Worm (Caenorhabditis elegans): ENCODE measurements around the gene aagr-2.

aagr-2 gene

DNA sequence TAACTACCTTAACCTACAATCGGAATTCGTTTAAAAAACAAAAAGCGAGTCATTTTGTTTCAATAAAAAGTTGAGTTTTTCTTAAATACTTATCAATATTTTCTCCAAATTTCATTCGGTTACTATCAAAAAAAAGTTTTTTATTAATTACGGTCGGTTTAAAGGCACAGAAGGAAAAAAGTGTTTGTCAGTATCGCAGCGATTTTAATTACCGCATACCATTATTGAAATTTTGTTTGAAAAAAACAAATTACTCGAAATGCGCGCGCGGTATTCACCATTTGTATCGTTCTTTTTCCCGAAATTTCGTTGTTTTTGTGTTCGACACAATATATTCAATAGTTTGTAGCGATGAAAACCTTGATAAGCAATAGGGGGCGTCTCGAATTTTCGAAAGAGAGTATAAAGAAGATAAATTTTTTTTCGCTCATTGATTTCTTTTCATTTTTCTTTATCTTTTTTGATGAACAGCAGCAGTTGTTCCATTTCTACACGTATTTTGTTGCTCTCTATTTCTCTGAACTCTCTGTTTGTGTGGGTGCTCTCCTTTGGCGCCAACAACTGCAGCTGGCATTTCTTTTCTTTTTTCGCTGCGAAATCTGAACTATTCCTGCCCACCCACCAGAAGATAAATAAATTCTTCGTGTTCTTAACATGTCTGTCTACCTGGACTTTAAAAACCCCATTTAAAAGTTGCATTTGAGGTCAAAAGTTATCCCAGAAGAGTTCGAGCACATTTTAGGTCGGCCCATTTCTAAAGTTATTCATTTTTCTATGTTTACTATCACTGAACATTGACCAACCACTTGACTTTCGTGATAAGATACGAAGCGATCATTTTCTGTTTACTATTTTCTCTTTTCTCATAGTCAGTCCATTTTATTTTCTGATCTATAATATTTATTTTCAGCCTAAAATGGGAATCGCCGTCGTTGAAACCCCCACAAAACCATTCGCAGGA, 36.2 kb downstream of the aagr-2 start, which contains the start of gene pgm-1:
Gene pgm-1, plus strand, starts transcription at position 911 of the 961 bp plus-strand sequence.
- TF ChIP-seq ceh-18 (tag; optimal IDR thresholded peaks at IDR 0.05), result peak; percentile 50
- TF ChIP-seq eyg-1 (tag; optimal IDR thresholded peaks at IDR 0.05), result no peak
- peak; percentile 45 for TF ChIP-seq elt-2 (tag; optimal IDR thresholded peaks at IDR 0.05)

DNA sequence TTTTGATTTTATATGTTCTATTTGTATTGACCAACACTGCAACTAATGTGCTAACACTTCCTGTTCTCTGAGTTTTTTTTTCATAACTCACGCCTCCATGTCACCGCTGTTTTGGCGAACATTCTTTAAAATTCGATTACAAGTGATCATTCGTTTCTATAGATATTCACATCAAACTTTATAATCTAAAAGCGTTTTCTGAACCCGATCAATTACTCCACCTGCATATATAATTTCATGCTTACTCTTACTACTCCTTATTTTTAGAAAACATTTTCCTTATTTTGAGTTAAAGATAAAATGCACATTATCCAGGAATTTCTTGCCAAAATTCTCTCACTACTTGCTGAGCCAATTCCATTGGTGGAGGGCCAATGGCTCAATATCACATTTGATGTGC, 39.1 kb downstream of the aagr-2 start, which contains the start of gene R05F9.7:
Gene R05F9.7, plus strand, starts transcription at position 301 of the 400 bp plus-strand sequence.
- TF ChIP-seq ttx-3 (tag; optimal IDR thresholded peaks at IDR 0.05) (no peak), hlh-13 (GFP tag; optimal IDR thresholded peaks at IDR 0.05) (no peak), ceh-24 (tag; optimal IDR thresholded peaks at IDR 0.05) (no peak), eyg-1 (tag; optimal IDR thresholded peaks at IDR 0.05) (no peak), K02D7.2 (tag; optimal IDR thresholded peaks at IDR 0.05) (no peak), lim-6 (tag; optimal IDR thresholded peaks at IDR 0.05) (no peak)

DNA sequence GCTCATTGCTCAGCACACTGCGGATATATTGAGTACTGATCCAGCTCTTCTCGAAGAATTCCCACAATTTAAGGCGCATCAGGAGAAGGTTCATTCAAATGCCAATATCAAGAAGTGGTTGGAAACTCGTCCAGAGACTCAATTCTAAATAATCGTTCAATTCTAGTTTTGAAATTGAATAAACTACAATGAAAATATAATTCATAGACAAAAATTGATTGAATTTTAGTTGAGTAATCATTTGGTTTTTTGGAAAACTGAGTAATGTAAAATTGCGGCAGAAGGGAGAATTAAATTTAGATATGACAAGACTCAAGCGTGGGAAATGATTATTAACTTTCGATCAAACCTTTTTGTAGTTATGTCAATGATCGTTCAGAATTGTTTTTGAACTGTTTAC, 40.6 kb downstream of the aagr-2 start:
- TF ChIP-seq ceh-2 (tag; optimal IDR thresholded peaks at IDR 0.05) (no peak), hlh-13 (GFP tag; optimal IDR thresholded peaks at IDR 0.05) (no peak), fkh-6 (tag; optimal IDR thresholded peaks at IDR 0.05) (no peak), pag-3 (tag; optimal IDR thresholded peaks at IDR 0.05; ENCODE audit: borderline replicate concordance) (no peak), ceh-19 (GFP tag; optimal IDR thresholded peaks at IDR 0.05) (no peak), zip-5 (tag; optimal IDR thresholded peaks at IDR 0.05) (no peak), gmeb-2 (tag; optimal IDR thresholded peaks at IDR 0.05) (no peak)

DNA sequence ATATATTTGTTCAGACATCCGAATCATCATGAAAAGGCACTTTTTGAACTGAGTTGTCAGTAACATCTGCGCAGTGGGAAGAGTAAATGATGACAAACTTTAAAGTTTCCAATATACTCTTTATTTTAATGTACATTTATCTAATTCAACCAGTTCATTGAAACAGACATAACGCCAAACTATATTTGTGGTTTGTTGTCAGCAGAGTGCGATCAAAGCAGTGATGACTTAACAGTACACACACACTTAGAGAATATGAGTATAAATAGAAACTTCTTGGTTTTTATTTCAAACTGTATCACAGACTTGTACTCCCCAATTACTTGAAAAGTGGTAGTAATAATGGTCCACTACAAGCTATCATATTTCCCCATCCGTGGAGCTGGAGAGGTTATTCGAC, 41.6 kb downstream of the aagr-2 start, which contains the start of gene gst-8:
Gene gst-8, plus strand, starts transcription at position 301 of the 400 bp plus-strand sequence.
- TF ChIP-seq hlh-6 (tag; optimal IDR thresholded peaks at IDR 0.05) (no peak), zip-5 (tag; optimal IDR thresholded peaks at IDR 0.05) (no peak), unc-3 (GFP tag; conservative IDR thresholded peaks at IDR 0.05) (no peak), unc-3 (tag; optimal IDR thresholded peaks at IDR 0.05) (no peak), Y22D7AL.16 (tag; optimal IDR thresholded peaks at IDR 0.05) (no peak), sox-2 (GFP tag; IDR thresholded peaks at IDR 0.05) (no peak), ceh-22 (tag; optimal IDR thresholded peaks at IDR 0.05) (no peak), ceh-24 (tag; optimal IDR thresholded peaks at IDR 0.05) (no peak), unc-86 (tag; optimal IDR thresholded peaks at IDR 0.05) (no peak)

DNA sequence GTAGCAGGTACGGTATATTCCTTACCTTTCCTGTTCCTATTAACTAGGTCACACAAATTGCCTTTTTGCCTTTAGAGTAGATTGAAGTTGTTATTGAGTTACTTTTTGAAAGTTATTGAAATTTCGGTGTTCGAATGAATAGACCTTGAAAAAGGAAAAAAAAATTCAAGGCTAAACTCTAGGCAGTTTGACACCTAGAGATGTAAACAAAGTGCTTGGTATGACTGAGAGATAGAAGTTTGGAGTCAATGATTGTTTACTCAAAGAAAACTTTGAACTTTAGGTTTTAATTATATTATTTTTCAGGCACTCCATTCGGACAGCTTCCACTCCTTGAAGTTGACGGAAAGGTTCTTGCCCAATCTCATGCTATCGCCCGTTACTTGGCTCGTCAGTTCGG, 42.5 kb downstream of the aagr-2 start:
- no peak for TF ChIP-seq rnt-1 (tag; optimal IDR thresholded peaks at IDR 0.05)
- no peak for TF ChIP-seq pha-2 (tag; optimal IDR thresholded peaks at IDR 0.05)
- no peak for TF ChIP-seq ceh-19 (GFP tag; optimal IDR thresholded peaks at IDR 0.05)
- TF ChIP-seq hlh-8 (tag; optimal IDR thresholded peaks at IDR 0.05), result no peak
- no peak for TF ChIP-seq hlh-15 (tag; optimal IDR thresholded peaks at IDR 0.05)

DNA sequence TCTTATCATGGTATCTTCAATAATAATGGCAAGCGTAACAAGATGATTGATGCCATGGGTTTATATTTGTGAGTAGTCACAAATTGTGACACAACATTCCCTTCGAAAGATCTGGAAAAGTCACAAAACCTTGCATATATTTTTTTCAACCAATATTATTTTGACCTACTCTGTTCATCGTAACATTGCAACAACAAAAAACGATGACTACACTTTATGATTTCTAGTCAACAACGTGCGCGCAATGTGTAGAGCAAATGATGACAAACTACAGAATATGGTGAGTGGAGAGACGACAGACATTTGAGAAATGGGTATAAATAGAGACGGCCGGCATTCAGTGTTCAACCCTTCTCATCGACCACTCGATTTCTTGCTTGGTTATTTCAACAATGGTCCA, 43.3 kb downstream of the aagr-2 start, which contains the start of gene gst-7:
Gene gst-7, plus strand, starts transcription at position 336 of the 400 bp plus-strand sequence.
- no peak for TF ChIP-seq zip-5 (tag; optimal IDR thresholded peaks at IDR 0.05)
- no peak for TF ChIP-seq pqm-1 (tag; optimal IDR thresholded peaks at IDR 0.05)
- no peak for TF ChIP-seq ceh-18 (tag; optimal IDR thresholded peaks at IDR 0.05)
- no peak for TF ChIP-seq fkh-6 (tag; optimal IDR thresholded peaks at IDR 0.05)
- peak; percentile 59 for TF ChIP-seq elt-2 (tag; optimal IDR thresholded peaks at IDR 0.05)

DNA sequence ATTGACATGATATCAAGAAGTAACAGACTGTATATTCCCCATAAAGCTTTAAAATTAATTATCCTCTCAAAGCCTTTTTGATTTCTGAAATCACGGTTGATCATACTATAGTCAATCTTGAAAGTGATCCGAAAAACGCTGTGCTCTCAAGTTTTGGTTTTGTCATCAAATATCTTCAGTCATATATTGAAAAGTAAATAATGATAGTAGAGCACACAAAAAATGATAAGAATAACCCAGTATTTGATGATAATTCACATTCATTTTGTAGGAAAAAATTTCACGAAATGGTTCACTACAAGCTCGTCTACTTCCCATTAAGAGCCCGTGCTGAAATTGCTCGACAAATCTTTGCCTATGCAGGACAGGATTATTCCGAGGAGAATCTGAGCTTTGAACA, 45.4 kb downstream of the aagr-2 start, which contains the start of gene gst-6:
Gene gst-6, plus strand, starts transcription at position 263 of the 400 bp plus-strand sequence.
- TF ChIP-seq tbx-7 (tag; optimal IDR thresholded peaks at IDR 0.05) (no peak), elt-2 (tag; optimal IDR thresholded peaks at IDR 0.05) (peak; percentile 30)

All from whole organism, late embryonic.